Worm (Caenorhabditis elegans): Measurements from ENCODE around the gene C40A11.4.

C40A11.4 gene

ce11 chrII:2109943-2110342, 27.3 kb upstream of the C40A11.4 start, which contains the start of gene R52.5:
Gene R52.5, minus strand, starts transcription at chrII:2110043.
- no peak for TF ChIP-seq tbx-11 (GFP tag; IDR thresholded peaks at IDR 0.05)
- no peak for TF ChIP-seq aly-1 (tag; optimal IDR thresholded peaks at IDR 0.05)
- no peak for TF ChIP-seq B0310.2 (tag; optimal IDR thresholded peaks at IDR 0.05)
- no peak for TF ChIP-seq tra-4 (tag; optimal IDR thresholded peaks at IDR 0.05)
- no peak for TF ChIP-seq sea-1 (GFP tag; conservative IDR thresholded peaks at IDR 0.05)
- TF ChIP-seq ceh-36 (tag; optimal IDR thresholded peaks at IDR 0.05) = no peak
- TF ChIP-seq hmbx-1 (tag; optimal IDR thresholded peaks at IDR 0.05) = no peak
- TF ChIP-seq scrt-1 (GFP tag; IDR thresholded peaks at IDR 0.05) = no peak

DNA sequence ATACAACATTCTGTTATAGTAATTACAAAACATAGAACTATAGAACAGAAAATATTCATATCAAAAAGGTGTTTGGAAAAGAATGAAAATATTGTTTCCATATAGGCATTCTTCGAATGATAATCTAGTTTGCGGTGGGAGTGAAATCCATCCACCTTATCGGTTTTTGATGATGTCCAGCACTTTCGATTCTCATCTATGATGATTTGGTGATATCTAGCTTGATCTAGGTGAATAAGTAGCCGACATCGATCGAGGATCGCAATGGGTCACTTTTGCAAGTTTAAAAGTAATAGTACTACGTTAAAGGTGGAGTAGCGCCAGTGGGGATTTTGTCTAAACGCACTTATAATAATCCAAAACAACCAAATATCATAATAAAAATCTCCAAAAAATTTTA, 24.3 kb upstream of the C40A11.4 start, which contains the start of gene R52.6:
TSS of gene R52.6 (minus strand) at position 101 of the 400 bp plus-strand sequence.
- TF ChIP-seq aly-1 (tag; optimal IDR thresholded peaks at IDR 0.05) (no peak), ceh-13 (GFP tag; optimal IDR thresholded peaks at IDR 0.05) (no peak), B0310.2 (tag; optimal IDR thresholded peaks at IDR 0.05) (no peak), pes-1 (GFP tag; IDR thresholded peaks at IDR 0.05) (no peak), tbx-11 (GFP tag; IDR thresholded peaks at IDR 0.05) (no peak), sea-1 (GFP tag; conservative IDR thresholded peaks at IDR 0.05) (no peak), hnd-1 (tag; optimal IDR thresholded peaks at IDR 0.05) (no peak), flt-1 (GFP tag; IDR thresholded peaks at IDR 0.05) (no peak), ama-1 (optimal IDR thresholded peaks at IDR 0.05) (no peak), scrt-1 (GFP tag; IDR thresholded peaks at IDR 0.05) (no peak), F13C5.2 (tag; optimal IDR thresholded peaks at IDR 0.05) (no peak), ets-7 (tag; optimal IDR thresholded peaks at IDR 0.05) (no peak), ceh-36 (tag; optimal IDR thresholded peaks at IDR 0.05) (no peak), tbx-37 (GFP tag; conservative IDR thresholded peaks at IDR 0.05) (no peak), tra-4 (tag; optimal IDR thresholded peaks at IDR 0.05) (no peak), hmbx-1 (tag; optimal IDR thresholded peaks at IDR 0.05) (no peak), hmg-4 (GFP tag; optimal IDR thresholded peaks at IDR 0.05) (no peak)

DNA sequence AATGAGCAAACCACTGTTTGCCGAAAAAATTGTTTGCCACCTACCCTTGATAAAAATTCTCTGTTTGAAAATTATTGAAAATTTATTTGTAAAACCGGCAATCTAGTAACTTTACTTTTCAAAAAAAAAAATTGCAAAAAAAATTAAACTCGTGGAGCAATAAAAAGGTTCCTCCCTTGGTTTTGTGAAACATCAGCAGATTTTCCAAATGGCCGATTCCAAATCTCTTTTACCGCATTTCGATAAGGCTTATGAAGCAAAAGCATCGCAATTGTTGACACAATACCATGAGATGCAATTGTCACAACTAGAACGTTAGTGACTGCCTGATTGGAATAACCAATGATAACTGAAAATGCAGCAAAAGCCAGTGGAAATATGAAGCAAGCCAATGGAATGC, 22.7 kb upstream of the C40A11.4 start:
- TF ChIP-seq ceh-13 (GFP tag; optimal IDR thresholded peaks at IDR 0.05) = no peak
- TF ChIP-seq ama-1 (optimal IDR thresholded peaks at IDR 0.05) = no peak
- no peak for TF ChIP-seq tra-4 (tag; optimal IDR thresholded peaks at IDR 0.05)
- TF ChIP-seq aly-1 (tag; optimal IDR thresholded peaks at IDR 0.05) = no peak
- TF ChIP-seq flt-1 (GFP tag; IDR thresholded peaks at IDR 0.05) = no peak
- no peak for TF ChIP-seq hnd-1 (tag; optimal IDR thresholded peaks at IDR 0.05)
- no peak for TF ChIP-seq hmg-4 (GFP tag; optimal IDR thresholded peaks at IDR 0.05)
- no peak for TF ChIP-seq hmbx-1 (tag; optimal IDR thresholded peaks at IDR 0.05)
- no peak for TF ChIP-seq tbx-11 (GFP tag; IDR thresholded peaks at IDR 0.05)
- TF ChIP-seq tbx-37 (GFP tag; conservative IDR thresholded peaks at IDR 0.05) = no peak
- TF ChIP-seq sea-1 (GFP tag; conservative IDR thresholded peaks at IDR 0.05) = no peak
- no peak for TF ChIP-seq scrt-1 (GFP tag; IDR thresholded peaks at IDR 0.05)
- no peak for TF ChIP-seq ets-7 (tag; optimal IDR thresholded peaks at IDR 0.05)
- TF ChIP-seq F13C5.2 (tag; optimal IDR thresholded peaks at IDR 0.05) = no peak
- no peak for TF ChIP-seq pes-1 (GFP tag; IDR thresholded peaks at IDR 0.05)
- TF ChIP-seq ceh-36 (tag; optimal IDR thresholded peaks at IDR 0.05) = no peak
- TF ChIP-seq B0310.2 (tag; optimal IDR thresholded peaks at IDR 0.05) = no peak

ce11 chrII:2116794-2117193, 20.4 kb upstream of the C40A11.4 start, which contains the start of gene srh-195:
Gene srh-195, minus strand, starts transcription at chrII:2116894.
- TF ChIP-seq ets-7 (tag; optimal IDR thresholded peaks at IDR 0.05) (no peak), F13C5.2 (tag; optimal IDR thresholded peaks at IDR 0.05) (no peak), tbx-11 (GFP tag; IDR thresholded peaks at IDR 0.05) (no peak), tbx-37 (GFP tag; conservative IDR thresholded peaks at IDR 0.05) (no peak), ceh-36 (tag; optimal IDR thresholded peaks at IDR 0.05) (no peak), pes-1 (GFP tag; IDR thresholded peaks at IDR 0.05) (no peak), aly-1 (tag; optimal IDR thresholded peaks at IDR 0.05) (no peak), ceh-13 (GFP tag; optimal IDR thresholded peaks at IDR 0.05) (no peak), tra-4 (tag; optimal IDR thresholded peaks at IDR 0.05) (no peak)

- TF ChIP-seq hmbx-1 (tag; optimal IDR thresholded peaks at IDR 0.05) (no peak), pes-1 (GFP tag; IDR thresholded peaks at IDR 0.05) (no peak), ceh-13 (GFP tag; optimal IDR thresholded peaks at IDR 0.05) (no peak), hnd-1 (tag; optimal IDR thresholded peaks at IDR 0.05) (no peak), ama-1 (optimal IDR thresholded peaks at IDR 0.05) (no peak), hmg-4 (GFP tag; optimal IDR thresholded peaks at IDR 0.05) (no peak), B0310.2 (tag; optimal IDR thresholded peaks at IDR 0.05) (no peak), flt-1 (GFP tag; IDR thresholded peaks at IDR 0.05) (no peak)
These were observed 15.1 kb upstream of the C40A11.4 start, which contains the start of gene math-37 for ce11 chrII:2122091-2122490. Gene math-37, minus strand, starts transcription at chrII:2122191.

- TF ChIP-seq tra-4 (tag; optimal IDR thresholded peaks at IDR 0.05) (no peak), ceh-13 (GFP tag; optimal IDR thresholded peaks at IDR 0.05) (no peak), tbx-37 (GFP tag; conservative IDR thresholded peaks at IDR 0.05) (no peak), hnd-1 (tag; optimal IDR thresholded peaks at IDR 0.05) (no peak), B0310.2 (tag; optimal IDR thresholded peaks at IDR 0.05) (no peak), aly-1 (tag; optimal IDR thresholded peaks at IDR 0.05) (no peak), scrt-1 (GFP tag; IDR thresholded peaks at IDR 0.05) (no peak), ets-7 (tag; optimal IDR thresholded peaks at IDR 0.05) (no peak), flt-1 (GFP tag; IDR thresholded peaks at IDR 0.05) (no peak), ceh-36 (tag; optimal IDR thresholded peaks at IDR 0.05) (no peak)
These were observed 14.5 kb upstream of the C40A11.4 start for ce11 chrII:2122762-2123161.

DNA sequence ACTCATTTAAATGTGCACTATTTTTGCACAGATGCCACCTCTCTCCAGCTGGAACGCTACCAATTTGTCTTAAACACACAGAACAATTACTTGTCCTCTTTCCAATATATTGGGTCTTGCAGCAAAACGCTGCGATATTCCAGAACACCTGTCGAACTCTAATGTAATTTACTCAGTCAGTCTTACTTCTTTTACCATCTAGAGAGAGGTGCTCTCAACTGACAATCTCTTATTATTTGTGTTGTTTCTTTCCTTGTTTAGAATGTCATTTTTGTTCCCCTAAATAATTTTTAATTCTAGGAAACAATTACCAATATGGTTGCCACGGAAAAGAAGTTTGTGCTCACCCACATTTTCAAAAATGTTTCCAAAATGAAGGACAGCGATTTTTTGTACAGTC, 6.5 kb upstream of the C40A11.4 start, which contains the start of gene sdz-28:
TSS of gene sdz-28 (plus strand) at position 301 of the 400 bp plus-strand sequence.
- TF ChIP-seq sea-1 (GFP tag; conservative IDR thresholded peaks at IDR 0.05) = no peak
- TF ChIP-seq F13C5.2 (tag; optimal IDR thresholded peaks at IDR 0.05) = no peak
- no peak for TF ChIP-seq ets-7 (tag; optimal IDR thresholded peaks at IDR 0.05)
- TF ChIP-seq scrt-1 (GFP tag; IDR thresholded peaks at IDR 0.05) = no peak
- TF ChIP-seq tra-4 (tag; optimal IDR thresholded peaks at IDR 0.05) = no peak
- TF ChIP-seq tbx-37 (GFP tag; conservative IDR thresholded peaks at IDR 0.05) = no peak
- no peak for TF ChIP-seq hmbx-1 (tag; optimal IDR thresholded peaks at IDR 0.05)
- TF ChIP-seq pes-1 (GFP tag; IDR thresholded peaks at IDR 0.05) = no peak
- TF ChIP-seq flt-1 (GFP tag; IDR thresholded peaks at IDR 0.05) = no peak
- TF ChIP-seq ceh-13 (GFP tag; optimal IDR thresholded peaks at IDR 0.05) = no peak
- no peak for TF ChIP-seq ceh-36 (tag; optimal IDR thresholded peaks at IDR 0.05)
- TF ChIP-seq hmg-4 (GFP tag; optimal IDR thresholded peaks at IDR 0.05) = no peak
- TF ChIP-seq B0310.2 (tag; optimal IDR thresholded peaks at IDR 0.05) = no peak
- TF ChIP-seq hnd-1 (tag; optimal IDR thresholded peaks at IDR 0.05) = no peak
- TF ChIP-seq tbx-11 (GFP tag; IDR thresholded peaks at IDR 0.05) = no peak
- TF ChIP-seq aly-1 (tag; optimal IDR thresholded peaks at IDR 0.05) = no peak
- no peak for TF ChIP-seq ama-1 (optimal IDR thresholded peaks at IDR 0.05)

Data from whole organism, early embryonic.